Fruit fly (Drosophila melanogaster): Measurements from ENCODE around the gene CG12502.

Gene CG12502

DNA sequence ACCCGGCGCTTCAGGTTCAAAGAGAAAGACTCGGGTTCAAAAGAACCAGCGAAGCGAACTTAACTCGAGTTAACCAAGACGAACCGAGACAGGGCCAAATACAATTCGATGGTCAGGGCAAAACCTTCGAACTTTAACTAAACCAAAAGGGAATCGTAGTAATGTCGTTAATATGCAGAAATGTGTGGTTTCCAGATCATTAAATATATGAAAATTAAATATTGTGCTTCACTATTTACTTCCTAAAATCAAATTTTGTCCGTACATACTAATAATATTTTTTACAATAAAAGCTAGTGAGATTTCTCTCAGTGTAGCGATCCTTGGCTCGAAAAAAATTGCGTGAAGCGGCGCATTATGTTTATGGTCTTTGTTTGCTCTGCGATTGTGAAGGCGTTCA lies 47.5 kb upstream of the CG12502 start (continued):
- TF ChIP-seq CG17186 (GFP tag; optimal IDR thresholded peaks at IDR 0.05) (no peak), CG8388 (GFP tag; optimal IDR thresholded peaks at IDR 0.05) (no peak), ken (GFP tag; IDR thresholded peaks at IDR 0.05) (no peak), CG17612 (GFP tag; IDR thresholded peaks at IDR 0.05) (no peak), CG13296 (GFP tag; optimal IDR thresholded peaks at IDR 0.05) (no peak), CG10654 (GFP tag; optimal IDR thresholded peaks at IDR 0.05) (no peak), CG33557 (GFP tag; optimal IDR thresholded peaks at IDR 0.05) (no peak), sima (GFP tag; optimal IDR thresholded peaks at IDR 0.05) (no peak), onecut (GFP tag; IDR thresholded peaks at IDR 0.05) (no peak), Xrp1 (GFP tag; IDR thresholded peaks at IDR 0.05) (peak; percentile 29; the same call in 1 of the 2 replicates), HmgZ (tag; optimal IDR thresholded peaks at IDR 0.05) (no peak), bowl (GFP tag; IDR thresholded peaks at IDR 0.05) (no peak), cg (GFP tag; optimal IDR thresholded peaks at IDR 0.05) (no peak), nerfin-1 (tag; optimal IDR thresholded peaks at IDR 0.05) (no peak), Doc2 (GFP tag; IDR thresholded peaks at IDR 0.05) (no peak), CG7357 (GFP tag; IDR thresholded peaks at IDR 0.05) (no peak), CG4282 (GFP tag; optimal IDR thresholded peaks at IDR 0.05) (no peak), Nf-YA (GFP tag; IDR thresholded peaks at IDR 0.05) (no peak), stwl (tag; optimal IDR thresholded peaks at IDR 0.05) (no peak), gem (tag; optimal IDR thresholded peaks at IDR 0.05) (peak; percentile 36), CHES-1-like (GFP tag; optimal IDR thresholded peaks at IDR 0.05) (no peak), CG17359 (tag; optimal IDR thresholded peaks at IDR 0.05) (no peak), CG31224 (GFP tag; IDR thresholded peaks at IDR 0.05) (no peak), kah (GFP tag; optimal IDR thresholded peaks at IDR 0.05) (no peak), Oaz (GFP tag; IDR thresholded peaks at IDR 0.05) (peak; percentile 22; the same call in 1 of the 2 replicates), gsb-n (tag; optimal IDR thresholded peaks at IDR 0.05) (no peak), CG11696 (GFP tag; IDR thresholded peaks at IDR 0.05) (no peak), unpg (GFP tag; optimal IDR thresholded peaks at IDR 0.05) (peak; percentile 30), CG3065 (GFP tag; optimal IDR thresholded peaks at IDR 0.05) (no peak), CG3281 (GFP tag; optimal IDR thresholded peaks at IDR 0.05) (no peak), CG15696 (tag; optimal IDR thresholded peaks at IDR 0.05) (no peak), ttk (GFP tag; IDR thresholded peaks at IDR 0.05) (0 out of 2 replicates have a peak, but pooled peaks have one; percentile 13), hkb (optimal IDR thresholded peaks at IDR 0.05) (no peak), hkb (GFP tag; IDR thresholded peaks at IDR 0.05) (no peak), CG17912 (GFP tag; optimal IDR thresholded peaks at IDR 0.05) (no peak), bab2 (GFP tag; optimal IDR thresholded peaks at IDR 0.05) (no peak), klu (GFP tag; IDR thresholded peaks at IDR 0.05) (no peak), chn (GFP tag; optimal IDR thresholded peaks at IDR 0.05) (no peak), Dbx (GFP tag; IDR thresholded peaks at IDR 0.05) (no peak), mld (GFP tag; IDR thresholded peaks at IDR 0.05; ENCODE audit: partially characterized antibody) (no peak), row (GFP tag; IDR thresholded peaks at IDR 0.05) (peak; percentile 15; the same call in 1 of the 3 replicates), gcm2 (GFP tag; optimal IDR thresholded peaks at IDR 0.05) (no peak), Six4 (GFP tag; optimal IDR thresholded peaks at IDR 0.05) (no peak), CG6854 (GFP tag; optimal IDR thresholded peaks at IDR 0.05) (no peak), Doc3 (GFP tag; IDR thresholded peaks at IDR 0.05; ENCODE audit: partially characterized antibody) (no peak)
